Fruit fly (Drosophila melanogaster) S2 (cell line): ENCODE data around the gene mld.

Experiments
- CG8478 ChIP-seq: fragments of >200 bp; optimal IDR thresholded peaks from 2 replicates; lab custom pipeline; 2018
- CTCF ChIP-seq, 2 experiments: fragments of >200 bp; optimal IDR thresholded peaks; 2 replicates each; lab custom pipeline; 2018

dm6 chr3R:24566756-24567426 is 18.6 kb upstream of the mld start:
- no peak for TF ChIP-seq CTCF (optimal IDR thresholded peaks at IDR 0.05; lab: Kevin White, UChicago)
- no peak for TF ChIP-seq CG8478 (lab: Kevin White, UChicago)
